Fruit fly (Drosophila melanogaster) whole organism, embryonic: ENCODE measurements around the gene Non3.

Experiments
- CG1024 ChIP-seq: fragments of 200-800 bp; sonication (Bioruptor generic); IDR thresholded peaks from 2 replicates; pipeline ENCODE4 v1.3.6; 2022; ENCODE audit warnings: missing biosample characterization, missing genetic modification characterization
- CG11398 ChIP-seq: fragments of 200-800 bp; sonication (Bioruptor generic); optimal IDR thresholded peaks from 2 replicates; lab custom pipeline; 2016; ENCODE audit warnings: missing biosample characterization, missing genetic modification characterization
- CG11456 ChIP-seq: fragments of 200-800 bp; sonication (Bioruptor generic); IDR thresholded peaks from 3 replicates; pipeline ENCODE4 v1.3.6; 2022; ENCODE audit warnings: missing biosample characterization, missing genetic modification characterization
- CG11696 ChIP-seq: fragments of 200-800 bp; sonication (Bioruptor generic); IDR thresholded peaks from 2 replicates; pipeline ENCODE4 v1.3.6; 2022; ENCODE audit warnings: missing biosample characterization, missing genetic modification characterization
- CG12236 ChIP-seq: fragments of 200-800 bp; sonication (Bioruptor generic); optimal IDR thresholded peaks from 2 replicates; lab custom pipeline; 2016; ENCODE audit warnings: missing biosample characterization, missing genetic modification characterization
- CG14050 ChIP-seq: fragments of 200-800 bp; sonication (Bioruptor generic); IDR thresholded peaks from 3 replicates; pipeline ENCODE4 v1.3.6; 2022; ENCODE audit warnings: missing biosample characterization, missing genetic modification characterization
- CG15696 ChIP-seq: fragments of 200-800 bp; sonication (Bioruptor generic); optimal IDR thresholded peaks from 2 replicates; lab custom pipeline; 2019; ENCODE audit warnings: missing biosample characterization, mild to moderate bottlenecking, missing genetic modification characterization, moderate library complexity
- CG1603 ChIP-seq: fragments of 200-800 bp; sonication (Bioruptor generic); optimal IDR thresholded peaks from 2 replicates; lab custom pipeline; 2019; ENCODE audit warnings: missing biosample characterization, mild to moderate bottlenecking, missing genetic modification characterization, moderate library complexity
- CG17802 ChIP-seq: fragments of 200-800 bp; sonication (Bioruptor generic); optimal IDR thresholded peaks from 2 replicates; lab custom pipeline; 2018; ENCODE audit warnings: missing biosample characterization, mild to moderate bottlenecking, missing genetic modification characterization, moderate library complexity
- CG1792 ChIP-seq: fragments of 200-800 bp; sonication (Bioruptor generic); optimal IDR thresholded peaks from 2 replicates; lab custom pipeline; 2016; ENCODE audit warnings: missing biosample characterization, missing genetic modification characterization
- CG18262 ChIP-seq: fragments of 200-800 bp; optimal IDR thresholded peaks from 3 replicates; lab custom pipeline; 2019; ENCODE audit warnings: missing biosample characterization, mild to moderate bottlenecking, missing genetic modification characterization, moderate library complexity
- CG1832 ChIP-seq: fragments of 200-800 bp; sonication (Bioruptor generic); optimal IDR thresholded peaks from 2 replicates; lab custom pipeline; 2017; ENCODE audit warnings: missing biosample characterization, mild to moderate bottlenecking, missing genetic modification characterization, inconsistent platforms
- CG2199 ChIP-seq: fragments of 200-800 bp; sonication (Bioruptor generic); IDR thresholded peaks from 3 replicates; pipeline ENCODE4 v1.3.6; 2022; ENCODE audit warnings: missing biosample characterization, missing genetic modification characterization
- CG3163 ChIP-seq: fragments of 200-800 bp; sonication (Bioruptor generic); optimal IDR thresholded peaks from 3 replicates; lab custom pipeline; 2016; ENCODE audit warnings: missing biosample characterization, missing genetic modification characterization
- CG3281 ChIP-seq: fragments of 200-800 bp; sonication (Bioruptor generic); optimal IDR thresholded peaks from 3 replicates; lab custom pipeline; 2017; ENCODE audit warnings: missing biosample characterization, mild to moderate bottlenecking, missing genetic modification characterization
- CG3847 ChIP-seq: fragments of 200-800 bp; sonication (Bioruptor generic); IDR thresholded peaks from 2 replicates; pipeline ENCODE4 v1.3.6; 2022; ENCODE audit warnings: missing biosample characterization, missing genetic modification characterization
- CG4360 ChIP-seq: fragments of 200-800 bp; sonication (Bioruptor generic); IDR thresholded peaks from 2 replicates; pipeline ENCODE4 v1.3.6; 2022; ENCODE audit warnings: missing biosample characterization, missing genetic modification characterization
- CG4617 ChIP-seq: fragments of 200-800 bp; sonication (Bioruptor generic); optimal IDR thresholded peaks from 3 replicates; lab custom pipeline; 2016; ENCODE audit warnings: missing biosample characterization, missing genetic modification characterization, borderline replicate concordance
- CG8944 ChIP-seq: fragments of 200-800 bp; sonication (Bioruptor generic); optimal IDR thresholded peaks from 3 replicates; lab custom pipeline; 2016; ENCODE audit warnings: missing biosample characterization, missing genetic modification characterization
- Chrac-16 ChIP-seq: fragments of 200-800 bp; sonication (Bioruptor generic); optimal IDR thresholded peaks from 3 replicates; lab custom pipeline; 2016; ENCODE audit warnings: missing biosample characterization, missing genetic modification characterization
- CoRest ChIP-seq: fragments of 200-800 bp; sonication (Bioruptor generic); optimal IDR thresholded peaks from 3 replicates; lab custom pipeline; 2018; ENCODE audit warnings: missing biosample characterization, mild to moderate bottlenecking, missing genetic modification characterization, moderate library complexity
- D19A ChIP-seq: fragments of 200-800 bp; optimal IDR thresholded peaks from 3 replicates; lab custom pipeline; 2019; ENCODE audit warnings: missing biosample characterization, mild to moderate bottlenecking, missing genetic modification characterization, moderate library complexity
- E2f2 ChIP-seq: fragments of 200-800 bp; sonication (Bioruptor generic); IDR thresholded peaks from 2 replicates; pipeline ENCODE4 v1.3.6; 2022; ENCODE audit warnings: missing biosample characterization, missing genetic modification characterization
- HLHmδ ChIP-seq: fragments of 200-800 bp; sonication (Bioruptor generic); optimal IDR thresholded peaks from 2 replicates; lab custom pipeline; 2018; ENCODE audit warnings: missing biosample characterization, mild to moderate bottlenecking, missing genetic modification characterization, moderate library complexity
- Hr39 ChIP-seq: fragments of >200 bp; optimal IDR thresholded peaks from 2 replicates; lab custom pipeline; 2017
- Hr51 ChIP-seq, 2 experiments: fragments of 200-800 bp; sonication (Bioruptor generic); optimal IDR thresholded peaks; 2 replicates in 1 of 2; 3 replicates in 1 of 2; lab custom pipeline; 2016 to 2018; ENCODE audit warnings: missing biosample characterization in 2 of 2, missing genetic modification characterization in 2 of 2, mild to moderate bottlenecking in 1 of 2, moderate library complexity in 1 of 2
- Jarid2 ChIP-seq: fragments of 200-800 bp; sonication (Bioruptor generic); optimal IDR thresholded peaks from 3 replicates; lab custom pipeline; 2017; ENCODE audit warnings: mild to moderate bottlenecking, missing biosample characterization, missing genetic modification reagents, missing genetic modification characterization
- Kr ChIP-seq: fragments of 200-800 bp; sonication (Bioruptor generic); optimal IDR thresholded peaks from 2 replicates; lab custom pipeline; 2017; ENCODE audit warnings: missing biosample characterization, mild to moderate bottlenecking, missing genetic modification characterization
- Mes4 ChIP-seq: fragments of 200-800 bp; sonication (Bioruptor generic); optimal IDR thresholded peaks from 2 replicates; lab custom pipeline; 2016; ENCODE audit warnings: missing biosample characterization, missing genetic modification characterization
- NC2α ChIP-seq: fragments of 200-800 bp; sonication (Bioruptor generic); optimal IDR thresholded peaks from 2 replicates; lab custom pipeline; 2016; ENCODE audit warnings: missing biosample characterization, missing genetic modification characterization
- NfI ChIP-seq: fragments of 200-800 bp; sonication (Bioruptor generic); optimal IDR thresholded peaks from 3 replicates; lab custom pipeline; 2018; ENCODE audit warnings: missing biosample characterization, mild to moderate bottlenecking, missing genetic modification characterization, moderate library complexity
- Sry-δ ChIP-seq: fragments of 200-800 bp; sonication (Bioruptor generic); optimal IDR thresholded peaks from 2 replicates; lab custom pipeline; 2016; ENCODE audit warnings: missing biosample characterization, missing genetic modification characterization
- Usf ChIP-seq: fragments of 200-800 bp; sonication (Bioruptor generic); optimal IDR thresholded peaks from 2 replicates; lab custom pipeline; 2017; ENCODE audit warnings: missing genotype, missing biosample characterization, missing genetic modification characterization
- cad ChIP-seq: fragments of >200 bp; optimal IDR thresholded peaks from 2 replicates; lab custom pipeline; 2017; ENCODE audit warnings: missing biosample characterization, missing genetic modification characterization
- dan ChIP-seq: fragments of 200-800 bp; sonication (Bioruptor generic); IDR thresholded peaks from 2 replicates; pipeline ENCODE4 v1.3.6; 2022; ENCODE audit warnings: missing biosample characterization, missing genetic modification characterization
- dpn ChIP-seq, 2 experiments: fragments of 200-800 bp; sonication (Bioruptor generic); optimal IDR thresholded peaks; 3 replicates each; lab custom pipeline; 2016; ENCODE audit warnings: missing biosample characterization in 2 of 2, missing genetic modification characterization in 2 of 2
- en ChIP-seq: fragments of 200-800 bp; sonication (Bioruptor generic); optimal IDR thresholded peaks from 2 replicates; lab custom pipeline; 2016; ENCODE audit warnings: missing biosample characterization, missing genetic modification characterization
- fd64A ChIP-seq: fragments of 200-800 bp; sonication (Bioruptor generic); optimal IDR thresholded peaks from 3 replicates; lab custom pipeline; 2018; ENCODE audit warnings: missing biosample characterization, mild to moderate bottlenecking, missing genetic modification characterization
- gcm ChIP-seq: fragments of 200-800 bp; sonication (Bioruptor generic); optimal IDR thresholded peaks from 2 replicates; lab custom pipeline; 2019; ENCODE audit warnings: missing biosample characterization, mild to moderate bottlenecking, missing genetic modification characterization, moderate library complexity
- gem ChIP-seq: fragments of 200-800 bp; sonication (Bioruptor generic); optimal IDR thresholded peaks from 2 replicates; lab custom pipeline; 2019; ENCODE audit warnings: missing biosample characterization, mild to moderate bottlenecking, missing genetic modification characterization, moderate library complexity
- gsb ChIP-seq: fragments of 200-800 bp; sonication (Bioruptor generic); IDR thresholded peaks from 2 replicates; pipeline ENCODE4 v1.3.6; 2022; ENCODE audit warnings: missing biosample characterization, missing genetic modification characterization
- inv ChIP-seq: fragments of 200-800 bp; sonication (Bioruptor generic); IDR thresholded peaks from 2 replicates; pipeline ENCODE4 v1.3.6; 2022; ENCODE audit warnings: missing biosample characterization, missing genetic modification characterization; ENCODE audit not compliant: partially characterized antibody
- kay ChIP-seq: fragments of 200-800 bp; sonication (Bioruptor generic); optimal IDR thresholded peaks from 2 replicates; lab custom pipeline; 2016; ENCODE audit warnings: missing biosample characterization, missing genetic modification characterization
- lilli ChIP-seq: fragments of 200-800 bp; sonication (Bioruptor generic); optimal IDR thresholded peaks from 3 replicates; lab custom pipeline; 2016; ENCODE audit warnings: missing biosample characterization, missing genetic modification characterization
- mirr ChIP-seq: fragments of 200-800 bp; sonication (Bioruptor generic); optimal IDR thresholded peaks from 3 replicates; lab custom pipeline; 2018; ENCODE audit warnings: missing biosample characterization, mild to moderate bottlenecking, missing genetic modification characterization
- mld ChIP-seq: fragments of 200-800 bp; sonication (Bioruptor generic); IDR thresholded peaks from 3 replicates; pipeline ENCODE4 v1.3.6; 2022; ENCODE audit warnings: missing biosample characterization, missing genetic modification characterization; ENCODE audit not compliant: partially characterized antibody
- nerfin-1 ChIP-seq: fragments of 200-800 bp; sonication (Bioruptor generic); optimal IDR thresholded peaks from 3 replicates; lab custom pipeline; 2019; ENCODE audit warnings: missing biosample characterization, mild to moderate bottlenecking, missing genetic modification characterization, moderate library complexity
- repo ChIP-seq: fragments of 200-800 bp; sonication (Bioruptor generic); optimal IDR thresholded peaks from 2 replicates; lab custom pipeline; 2016; ENCODE audit warnings: missing biosample characterization, missing genetic modification characterization
- sima ChIP-seq: fragments of 200-800 bp; sonication (Bioruptor generic); optimal IDR thresholded peaks from 2 replicates; lab custom pipeline; 2016; ENCODE audit warnings: missing biosample characterization, missing genetic modification characterization
- tll ChIP-seq, 2 experiments: fragments of 200-800 bp in 1 of 2; fragments of >200 bp in 1 of 2; sonication (Bioruptor generic) in 1 of 2; optimal IDR thresholded peaks; 2 replicates each; lab custom pipeline; 2017 to 2019; ENCODE audit warnings: missing biosample characterization in 2 of 2, missing genetic modification characterization in 2 of 2, mild to moderate bottlenecking in 1 of 2, moderate library complexity in 1 of 2
- ttk ChIP-seq: fragments of 200-800 bp; sonication (Bioruptor generic); IDR thresholded peaks from 2 replicates; pipeline ENCODE4 v2.1.2; 2022; ENCODE audit warnings: missing biosample characterization, missing genetic modification characterization

The Non3 gene

dm6 chr3R:18198518-18199118 is 24.9 kb upstream of the Non3 start (continued):
- TF ChIP-seq CG11456 (GFP tag; lab: Robert Waterston, UW) (no peak), kay (GFP tag; lab: Kevin White, UChicago) (peak; percentile 37), tll (GFP tag; optimal IDR thresholded peaks at IDR 0.05; lab: Kevin White, UChicago) (peak in 1 of 2 experiments; percentile 70), D19A (tag; lab: Kevin White, UChicago) (peak; percentile 20), Hr39 (lab: Kevin White, UChicago) (no peak), CG3281 (GFP tag; lab: Kevin White, UChicago) (peak; percentile 19), CG3847 (GFP tag; lab: Robert Waterston, UW) (no peak), mirr (GFP tag; lab: Kevin White, UChicago) (peak; percentile 56), Hr51 (GFP tag; optimal IDR thresholded peaks at IDR 0.05; lab: Kevin White, UChicago) (peak in 1 of 2 experiments; percentile 1), Jarid2 (GFP tag; lab: Kevin White, UChicago) (no peak), cad (no peak), CG18262 (tag; lab: Kevin White, UChicago) (peak; percentile 36), CG4360 (GFP tag; lab: Robert Waterston, UW) (no peak), E2f2 (GFP tag; lab: Robert Waterston, UW) (no peak), NfI (peak; percentile 28), CG11696 (GFP tag; lab: Robert Waterston, UW) (no peak), CG11398 (GFP tag; lab: Kevin White, UChicago) (peak; percentile 63), CG1024 (GFP tag; lab: Robert Waterston, UW) (no peak), gsb (GFP tag; lab: Robert Waterston, UW) (no peak), mld (GFP tag; lab: Robert Waterston, UW) (no peak), repo (peak; percentile 32), ttk (GFP tag; lab: Robert Waterston, UW) (no peak), CG12236 (peak; percentile 22), CG1832 (GFP tag; lab: Kevin White, UChicago) (no peak), CG15696 (peak; percentile 57), en (GFP tag; lab: Kevin White, UChicago) (no peak), CG3163 (GFP tag; lab: Kevin White, UChicago) (peak; percentile 27), dan (GFP tag; lab: Robert Waterston, UW) (no peak), CG1603 (tag; lab: Kevin White, UChicago) (peak; percentile 64), HLHmδ (no peak), Usf (GFP tag; lab: Kevin White, UChicago) (no peak), CG1792 (GFP tag; lab: Kevin White, UChicago) (peak; percentile 76), gem (peak; percentile 41), CG2199 (GFP tag; lab: Robert Waterston, UW) (no peak), CG14050 (GFP tag; lab: Robert Waterston, UW) (no peak), lilli (GFP tag; lab: Kevin White, UChicago) (peak; percentile 26), NC2α (GFP tag; lab: Kevin White, UChicago) (peak; percentile 54), CG17802 (tag; lab: Kevin White, UChicago) (no peak), Kr (peak; percentile 17), inv (GFP tag; lab: Robert Waterston, UW) (no peak), Chrac-16 (GFP tag; lab: Kevin White, UChicago) (no peak), gcm (peak; percentile 49), CoRest (tag; lab: Kevin White, UChicago) (peak; percentile 7), fd64A (GFP tag; lab: Kevin White, UChicago) (peak; percentile 58), dpn (GFP tag; optimal IDR thresholded peaks at IDR 0.05; lab: Kevin White, UChicago) (peak; percentile 26 to 34), CG4617 (no peak), Mes4 (peak; percentile 38), sima (peak; percentile 16), nerfin-1 (tag; lab: Kevin White, UChicago) (peak; percentile 71), CG8944 (GFP tag; lab: Kevin White, UChicago) (no peak), Sry-δ (no peak)
